Fruit fly (Drosophila melanogaster) whole organism, embryonic: ENCODE data around the gene Kah.

Experiments
- CG10267 ChIP-seq: fragments of 200-800 bp; sonication (Bioruptor generic); optimal IDR thresholded peaks from 2 replicates; lab custom pipeline; 2018; ENCODE audit warnings: missing biosample characterization, mild to moderate bottlenecking, missing genetic modification characterization, moderate library complexity
- CG10654 ChIP-seq: fragments of 200-800 bp; sonication (Bioruptor generic); optimal IDR thresholded peaks from 2 replicates; lab custom pipeline; 2016; ENCODE audit warnings: missing biosample characterization, missing genetic modification characterization
- CG10959 ChIP-seq: fragments of 200-800 bp; sonication (Bioruptor generic); IDR thresholded peaks from 2 replicates; pipeline ENCODE4 v1.3.6; 2022; ENCODE audit warnings: missing biosample characterization, missing genetic modification characterization
- CG11247 ChIP-seq: fragments of 200-800 bp; sonication (Bioruptor generic); IDR thresholded peaks from 2 replicates; pipeline ENCODE4 v1.3.6; 2022; ENCODE audit warnings: missing biosample characterization, missing genetic modification characterization
- CG11696 ChIP-seq: fragments of 200-800 bp; sonication (Bioruptor generic); IDR thresholded peaks from 2 replicates; pipeline ENCODE4 v1.3.6; 2022; ENCODE audit warnings: missing biosample characterization, missing genetic modification characterization
- CG12744 ChIP-seq: fragments of 200-800 bp; sonication (Bioruptor generic); optimal IDR thresholded peaks from 2 replicates; lab custom pipeline; 2016; ENCODE audit warnings: missing biosample characterization, missing genetic modification characterization
- CG13123 ChIP-seq: fragments of 200-800 bp; sonication (Bioruptor generic); optimal IDR thresholded peaks from 2 replicates; lab custom pipeline; 2016; ENCODE audit warnings: missing biosample characterization, missing genetic modification characterization
- CG13775 ChIP-seq: fragments of 200-800 bp; sonication (Bioruptor generic); optimal IDR thresholded peaks from 3 replicates; lab custom pipeline; 2017; ENCODE audit warnings: missing biosample characterization, mild to moderate bottlenecking, missing genetic modification characterization
- CG16813 ChIP-seq: fragments of 200-800 bp; sonication (Bioruptor generic); IDR thresholded peaks from 3 replicates; pipeline ENCODE4 v1.3.6; 2022; ENCODE audit warnings: missing biosample characterization, missing genetic modification characterization; ENCODE audit not compliant: partially characterized antibody
- CG17385 ChIP-seq: fragments of 200-800 bp; sonication (Bioruptor generic); optimal IDR thresholded peaks from 3 replicates; lab custom pipeline; 2018; ENCODE audit warnings: missing biosample characterization, mild to moderate bottlenecking, missing genetic modification characterization
- CG2678 ChIP-seq: fragments of 200-800 bp; sonication (Bioruptor generic); optimal IDR thresholded peaks from 3 replicates; lab custom pipeline; 2019; ENCODE audit warnings: missing biosample characterization, mild to moderate bottlenecking, missing genetic modification characterization, moderate library complexity
- CG3163 ChIP-seq: fragments of 200-800 bp; sonication (Bioruptor generic); optimal IDR thresholded peaks from 3 replicates; lab custom pipeline; 2016; ENCODE audit warnings: missing biosample characterization, missing genetic modification characterization
- CG3847 ChIP-seq: fragments of 200-800 bp; sonication (Bioruptor generic); IDR thresholded peaks from 2 replicates; pipeline ENCODE4 v1.3.6; 2022; ENCODE audit warnings: missing biosample characterization, missing genetic modification characterization
- CG4328 ChIP-seq: fragments of 200-800 bp; sonication (Bioruptor generic); optimal IDR thresholded peaks from 3 replicates; lab custom pipeline; 2017; ENCODE audit warnings: missing biosample characterization, missing genetic modification reagents, missing genetic modification characterization
- CG5245 ChIP-seq: fragments of 200-800 bp; sonication (Bioruptor generic); optimal IDR thresholded peaks from 3 replicates; lab custom pipeline; 2016; ENCODE audit warnings: missing biosample characterization, missing genetic modification characterization
- CG7357 ChIP-seq: fragments of 200-800 bp; sonication (Bioruptor generic); IDR thresholded peaks from 3 replicates; pipeline ENCODE4 v1.3.6; 2022; ENCODE audit warnings: missing biosample characterization, missing genetic modification characterization
- CG7839 ChIP-seq: fragments of 200-800 bp; sonication (Bioruptor generic); optimal IDR thresholded peaks from 3 replicates; lab custom pipeline; 2018; ENCODE audit warnings: missing biosample characterization, mild to moderate bottlenecking, missing genetic modification characterization, moderate library complexity
- CG8281 ChIP-seq: fragments of 200-800 bp; sonication (Bioruptor generic); optimal IDR thresholded peaks from 2 replicates; lab custom pipeline; 2018; ENCODE audit warnings: missing biosample characterization, mild to moderate bottlenecking, missing genetic modification characterization, moderate library complexity
- CG9932 ChIP-seq: fragments of 200-800 bp; sonication (Bioruptor generic); IDR thresholded peaks from 2 replicates; pipeline ENCODE4 v1.3.6; 2022; ENCODE audit warnings: missing biosample characterization, missing genetic modification characterization
- CoRest ChIP-seq: fragments of 200-800 bp; sonication (Bioruptor generic); optimal IDR thresholded peaks from 3 replicates; lab custom pipeline; 2018; ENCODE audit warnings: missing biosample characterization, mild to moderate bottlenecking, missing genetic modification characterization, moderate library complexity
- D ChIP-seq, 2 experiments: fragments of 200-800 bp in 1 of 2; fragments of >200 bp in 1 of 2; sonication (Bioruptor generic) in 1 of 2; optimal IDR thresholded peaks; 2 replicates in 1 of 2; 3 replicates in 1 of 2; lab custom pipeline; 2017; ENCODE audit warnings: mild to moderate bottlenecking in 1 of 2, missing biosample characterization in 1 of 2, missing genetic modification characterization in 1 of 2, missing genetic modification reagents in 1 of 2
- Dfd ChIP-seq, 2 experiments: fragments of >200 bp; optimal IDR thresholded peaks; 2 replicates each; lab custom pipeline; 2017; ENCODE audit warnings: missing biosample characterization in 2 of 2, missing genetic modification characterization in 2 of 2
- Dll ChIP-seq: fragments of 200-800 bp; sonication (Bioruptor generic); IDR thresholded peaks from 4 replicates; pipeline ENCODE4 v1.3.6; 2022; ENCODE audit warnings: missing biosample characterization, missing genetic modification characterization; ENCODE audit not compliant: partially characterized antibody
- Gug ChIP-seq: fragments of 200-800 bp; sonication (Bioruptor generic); IDR thresholded peaks from 4 replicates; pipeline ENCODE4 v1.3.6; 2022; ENCODE audit warnings: missing biosample characterization, missing genetic modification characterization
- HHEX ChIP-seq: fragments of 200-800 bp; sonication (Bioruptor generic); optimal IDR thresholded peaks from 3 replicates; lab custom pipeline; 2017; ENCODE audit warnings: missing biosample characterization, mild to moderate bottlenecking, missing genetic modification characterization, missing genetic modification reagents
- MBD-R2 ChIP-seq: fragments of 200-800 bp; sonication (Bioruptor generic); IDR thresholded peaks from 2 replicates; pipeline ENCODE4 v1.3.6; 2022; ENCODE audit warnings: missing biosample characterization, missing genetic modification characterization
- MESR4 ChIP-seq: fragments of 200-800 bp; sonication (Bioruptor generic); optimal IDR thresholded peaks from 2 replicates; lab custom pipeline; 2018; ENCODE audit warnings: missing biosample characterization, mild to moderate bottlenecking, missing genetic modification characterization, moderate library complexity
- Mad ChIP-seq: fragments of 200-800 bp; sonication (Bioruptor generic); optimal IDR thresholded peaks from 2 replicates; lab custom pipeline; 2016; ENCODE audit warnings: missing biosample characterization, missing genetic modification characterization
- Myb ChIP-seq: fragments of 200-800 bp; sonication (Bioruptor generic); optimal IDR thresholded peaks from 2 replicates; lab custom pipeline; 2016; ENCODE audit warnings: missing biosample characterization, missing genetic modification characterization
- NC2α ChIP-seq: fragments of 200-800 bp; sonication (Bioruptor generic); optimal IDR thresholded peaks from 2 replicates; lab custom pipeline; 2016; ENCODE audit warnings: missing biosample characterization, missing genetic modification characterization
- PHDP ChIP-seq: fragments of 200-800 bp; sonication (Bioruptor generic); optimal IDR thresholded peaks from 3 replicates; lab custom pipeline; 2018; ENCODE audit warnings: missing biosample characterization, mild to moderate bottlenecking, missing genetic modification characterization, moderate library complexity
- Sin3A ChIP-seq: fragments of >200 bp; optimal IDR thresholded peaks from 2 replicates; lab custom pipeline; 2018
- Ssrp ChIP-seq: fragments of 200-800 bp; sonication (Bioruptor generic); optimal IDR thresholded peaks from 2 replicates; lab custom pipeline; 2018; ENCODE audit warnings: missing biosample characterization, mild to moderate bottlenecking, missing genetic modification characterization, moderate library complexity
- Tbp ChIP-seq: fragments of >200 bp; optimal IDR thresholded peaks from 2 replicates; lab custom pipeline; 2018; ENCODE audit warnings: missing biosample characterization, missing genetic modification characterization
- ase ChIP-seq: fragments of 200-800 bp; sonication (Bioruptor generic); IDR thresholded peaks from 3 replicates; pipeline ENCODE4 v1.3.6; 2022; ENCODE audit warnings: missing biosample characterization, missing genetic modification characterization
- cg ChIP-seq: fragments of 200-800 bp; sonication (Bioruptor generic); optimal IDR thresholded peaks from 3 replicates; lab custom pipeline; 2019; ENCODE audit warnings: missing biosample characterization, mild to moderate bottlenecking, missing genetic modification characterization, moderate library complexity
- chif ChIP-seq, 2 experiments: fragments of 200-800 bp; sonication (Bioruptor generic); optimal IDR thresholded peaks; 3 replicates each; lab custom pipeline; 2016; ENCODE audit warnings: missing biosample characterization in 2 of 2, missing genetic modification characterization in 2 of 2
- crp ChIP-seq, 2 experiments: fragments of 200-800 bp; sonication (Bioruptor generic); optimal IDR thresholded peaks; 2 replicates in 1 of 2; 3 replicates in 1 of 2; lab custom pipeline; 2017; ENCODE audit warnings: missing biosample characterization in 2 of 2, missing genetic modification characterization in 2 of 2, mild to moderate bottlenecking in 1 of 2, moderate library complexity in 1 of 2
- grau ChIP-seq: fragments of 200-800 bp; optimal IDR thresholded peaks from 3 replicates; lab custom pipeline; 2019; ENCODE audit warnings: missing biosample characterization, mild to moderate bottlenecking, missing genetic modification characterization, moderate library complexity
- ham ChIP-seq: fragments of 200-800 bp; sonication (Bioruptor generic); IDR thresholded peaks from 2 replicates; pipeline ENCODE4 v1.3.6; 2022; ENCODE audit warnings: missing biosample characterization, missing genetic modification characterization
- ind ChIP-seq: fragments of 200-800 bp; sonication (Bioruptor generic); optimal IDR thresholded peaks from 3 replicates; lab custom pipeline; 2016; ENCODE audit warnings: missing biosample characterization, missing genetic modification characterization
- nmo ChIP-seq: fragments of 200-800 bp; sonication (Bioruptor generic); optimal IDR thresholded peaks from 2 replicates; lab custom pipeline; 2018; ENCODE audit warnings: missing biosample characterization, mild to moderate bottlenecking, missing genetic modification characterization, moderate library complexity
- row ChIP-seq: fragments of 200-800 bp; sonication (Bioruptor generic); IDR thresholded peaks from 3 replicates; pipeline ENCODE4 v1.3.6; 2022; ENCODE audit warnings: missing biosample characterization, missing genetic modification characterization
- scrt ChIP-seq: fragments of 200-800 bp; sonication (Bioruptor generic); optimal IDR thresholded peaks from 2 replicates; lab custom pipeline; 2018; ENCODE audit warnings: missing biosample characterization, mild to moderate bottlenecking, missing genetic modification characterization, moderate library complexity
- stwl ChIP-seq: fragments of 200-800 bp; sonication (Bioruptor generic); optimal IDR thresholded peaks from 3 replicates; lab custom pipeline; 2018; ENCODE audit warnings: missing biosample characterization, mild to moderate bottlenecking, missing genetic modification characterization, moderate library complexity
- tgo ChIP-seq: fragments of 200-800 bp; sonication (Bioruptor generic); IDR thresholded peaks from 3 replicates; pipeline ENCODE4 v1.3.6; 2022; ENCODE audit warnings: missing biosample characterization, missing genetic modification characterization
- tll ChIP-seq, 2 experiments: fragments of 200-800 bp in 1 of 2; fragments of >200 bp in 1 of 2; sonication (Bioruptor generic) in 1 of 2; optimal IDR thresholded peaks; 2 replicates each; lab custom pipeline; 2017 to 2019; ENCODE audit warnings: missing biosample characterization in 2 of 2, missing genetic modification characterization in 2 of 2, mild to moderate bottlenecking in 1 of 2, moderate library complexity in 1 of 2
- trem ChIP-seq: fragments of 200-800 bp; optimal IDR thresholded peaks from 3 replicates; lab custom pipeline; 2019; ENCODE audit warnings: missing biosample characterization, mild to moderate bottlenecking, missing genetic modification characterization, moderate library complexity
- wek ChIP-seq: fragments of 200-800 bp; sonication (Bioruptor generic); optimal IDR thresholded peaks from 3 replicates; lab custom pipeline; 2018; ENCODE audit warnings: missing biosample characterization, mild to moderate bottlenecking, missing genetic modification characterization, moderate library complexity
- zen2 ChIP-seq: fragments of 200-800 bp; sonication (Bioruptor generic); IDR thresholded peaks from 3 replicates; pipeline ENCODE4 v1.3.6; 2022; ENCODE audit warnings: missing biosample characterization, missing genetic modification characterization; ENCODE audit not compliant: partially characterized antibody

The Kah gene

dm6 chr3L:554577-554976, 34.5 kb downstream of the Kah start (continued):
- TF ChIP-seq Myb (no peak), ase (GFP tag; lab: Robert Waterston, UW) (peak; percentile 29; the same call in 1 of the 3 replicates), CG4328 (GFP tag; lab: Kevin White, UChicago) (no peak), stwl (tag; lab: Kevin White, UChicago) (no peak), Dll (no peak), CG8281 (no peak), Gug (peak; percentile 48; the same call in 2 of the 4 replicates), CG5245 (peak; percentile 31), CG13123 (GFP tag; lab: Kevin White, UChicago) (no peak), CG11696 (peak; percentile 36; the same call in 1 of the 2 replicates), CG13775 (GFP tag; lab: Kevin White, UChicago) (peak; percentile 29), NC2α (no peak), row (GFP tag; lab: Robert Waterston, UW) (peak; percentile 69), CG2678 (tag; lab: Kevin White, UChicago) (peak; percentile 65), CG10654 (GFP tag; lab: Kevin White, UChicago) (peak; percentile 30), CG10267 (tag; lab: Kevin White, UChicago) (peak; percentile 19), crp (GFP tag; optimal IDR thresholded peaks at IDR 0.05; lab: Kevin White, UChicago) (no peak), MESR4 (GFP tag; lab: Kevin White, UChicago) (no peak), Sin3A (lab: Kevin White, UChicago) (no peak), Ssrp (peak; percentile 16), cg (no peak), scrt (GFP tag; lab: Kevin White, UChicago) (peak; percentile 61), zen2 (GFP tag; lab: Robert Waterston, UW) (no peak), CG12744 (GFP tag; lab: Kevin White, UChicago) (peak; percentile 26), CG11247 (GFP tag; lab: Robert Waterston, UW) (peak; percentile 38; the same call in 1 of the 2 replicates), trem (tag; lab: Kevin White, UChicago) (no peak), HHEX (GFP tag; lab: Kevin White, UChicago) (peak; percentile 20), CG7357 (GFP tag; lab: Robert Waterston, UW) (no peak), tgo (GFP tag; lab: Robert Waterston, UW) (peak; percentile 53; the same call in 2 of the 3 replicates), CoRest (tag; lab: Kevin White, UChicago) (peak; percentile 49), ham (GFP tag; lab: Robert Waterston, UW) (no peak), wek (GFP tag; lab: Kevin White, UChicago) (no peak), chif (GFP tag; optimal IDR thresholded peaks at IDR 0.05; lab: Kevin White, UChicago) (peak in 1 of 2 experiments; percentile 26), MBD-R2 (GFP tag; lab: Robert Waterston, UW) (no peak), CG3163 (GFP tag; lab: Kevin White, UChicago) (no peak), ind (GFP tag; lab: Kevin White, UChicago) (peak; percentile 47), CG10959 (no peak), Tbp (GFP tag; lab: Kevin White, UChicago) (no peak), CG17385 (GFP tag; lab: Kevin White, UChicago) (peak; percentile 33), Dfd (GFP tag; optimal IDR thresholded peaks at IDR 0.05; lab: Kevin White, UChicago) (no peak), grau (peak; percentile 23), CG16813 (GFP tag; lab: Robert Waterston, UW) (no peak), D (optimal IDR thresholded peaks at IDR 0.05; lab: Kevin White, UChicago) (no peak), D (GFP tag; optimal IDR thresholded peaks at IDR 0.05; lab: Kevin White, UChicago) (peak; percentile 26), CG9932 (GFP tag; lab: Robert Waterston, UW) (peak; percentile 50), nmo (GFP tag; lab: Kevin White, UChicago) (peak; percentile 42), PHDP (peak; percentile 44), CG3847 (peak; percentile 37; the same call in 1 of the 2 replicates), CG7839 (tag; lab: Kevin White, UChicago) (peak; percentile 70), Mad (peak; percentile 7), tll (GFP tag; optimal IDR thresholded peaks at IDR 0.05; lab: Kevin White, UChicago) (no peak)
